Fruit fly (Drosophila melanogaster): ENCODE data around the gene Oga.

DNA sequence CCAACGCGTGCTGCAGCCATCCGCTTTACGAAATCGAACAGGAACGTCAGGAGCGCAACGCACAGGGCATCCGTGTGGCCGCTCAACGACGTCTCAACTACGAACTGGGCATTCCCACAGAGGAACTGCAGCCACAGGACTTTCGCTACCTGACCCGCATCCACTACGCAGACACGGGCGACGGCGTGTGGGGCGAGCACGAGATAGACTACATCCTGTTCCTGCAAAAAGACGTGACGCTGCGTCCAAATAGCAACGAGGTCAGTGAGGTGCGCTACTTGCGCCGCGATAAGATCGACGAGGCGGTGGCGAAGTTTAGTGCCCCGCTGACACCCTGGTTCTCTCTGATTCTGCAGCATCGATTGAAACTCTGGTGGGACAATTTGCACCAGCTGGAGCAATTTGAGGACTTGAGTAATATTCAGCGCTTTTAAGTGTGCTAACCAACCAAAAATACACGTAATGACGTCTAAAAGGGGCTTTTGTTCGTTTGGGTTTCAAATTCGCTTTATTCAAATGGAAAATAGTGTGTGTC, 51.8 kb downstream of the Oga start:
- TF ChIP-seq kay (GFP tag; ENCODE audit: borderline replicate concordance) (no peak), bab1 (GFP tag; optimal IDR thresholded peaks at IDR 0.05) (no peak), Mnt (GFP tag; optimal IDR thresholded peaks at IDR 0.05) (no peak), tj (GFP tag; optimal IDR thresholded peaks at IDR 0.05) (no peak), Crg-1 (GFP tag; optimal IDR thresholded peaks at IDR 0.05) (no peak), CG7101 (tag; optimal IDR thresholded peaks at IDR 0.05) (no peak), CG7045 (GFP tag; optimal IDR thresholded peaks at IDR 0.05) (no peak), CG14711 (tag; optimal IDR thresholded peaks at IDR 0.05) (no peak), CG11617 (GFP tag; optimal IDR thresholded peaks at IDR 0.05) (no peak), cic (GFP tag; optimal IDR thresholded peaks at IDR 0.05) (no peak)

All from whole organism, adult.